Worm (Caenorhabditis elegans): Measurements from ENCODE around the gene aexr-2.
A peak's percentile ranks its signal among the peaks of the same experiment; 100 is the strongest.

The aexr-2 gene

ce11 chrX:6593178-6593786 lies 38.1 kb downstream of the aexr-2 start (continued):
- peak; percentile 57 for TF ChIP-seq T20F7.1 (GFP tag; optimal IDR thresholded peaks at IDR 0.05)
- peak; percentile 87; the same call in 1 of the 2 replicates for TF ChIP-seq F44E2.7 (GFP tag; IDR thresholded peaks at IDR 0.05)
- no peak; the same call in 1 of the 2 replicates for TF ChIP-seq dmd-8 (GFP tag; IDR thresholded peaks at IDR 0.05)
- TF ChIP-seq nhr-6 (tag; optimal IDR thresholded peaks at IDR 0.05) = peak; percentile 44
- 0 out of 2 replicates have a peak, but pooled peaks have one; percentile 55 for TF ChIP-seq ceh-44 (GFP tag; IDR thresholded peaks at IDR 0.05)
- TF ChIP-seq dmd-9 (GFP tag; IDR thresholded peaks at IDR 0.05) = peak; percentile 82
- peak; percentile 90 for TF ChIP-seq tra-1 (GFP tag; IDR thresholded peaks at IDR 0.05)
- peak; percentile 79 for TF ChIP-seq ceh-20 (GFP tag; IDR thresholded peaks at IDR 0.05)
- no peak; the same call in 1 of the 2 replicates for TF ChIP-seq Y48G9A.11 (GFP tag; IDR thresholded peaks at IDR 0.05)
- TF ChIP-seq aly-2 (tag; optimal IDR thresholded peaks at IDR 0.05) = no peak
- no peak for TF ChIP-seq lin-15B (tag; optimal IDR thresholded peaks at IDR 0.05)
- TF ChIP-seq ztf-11 (tag; optimal IDR thresholded peaks at IDR 0.05) = no peak
- no peak for TF ChIP-seq pqm-1 (tag; optimal IDR thresholded peaks at IDR 0.05)
- TF ChIP-seq fkh-10 (GFP tag; optimal IDR thresholded peaks at IDR 0.05) = no peak
- peak; percentile 96 for TF ChIP-seq arid-1 (GFP tag; conservative IDR thresholded peaks at IDR 0.05)
- no peak for TF ChIP-seq ama-1 (optimal IDR thresholded peaks at IDR 0.05)
- peak; percentile 21 for TF ChIP-seq R02D3.7 (tag; optimal IDR thresholded peaks at IDR 0.05)
- TF ChIP-seq sdz-12 (GFP tag; optimal IDR thresholded peaks at IDR 0.05) = peak; percentile 46
- TF ChIP-seq set-16 (GFP tag; IDR thresholded peaks at IDR 0.05) = no peak
- TF ChIP-seq ceh-32 (tag; optimal IDR thresholded peaks at IDR 0.05; ENCODE audit: poor library complexity) = no peak
- peak; percentile 76; the same call in 1 of the 2 replicates for TF ChIP-seq dmd-6 (GFP tag; IDR thresholded peaks at IDR 0.05)
- peak; percentile 55 for TF ChIP-seq mxl-3 (GFP tag; optimal IDR thresholded peaks at IDR 0.05)
- TF ChIP-seq ces-1 (GFP tag; optimal IDR thresholded peaks at IDR 0.05) = peak; percentile 30

DNA sequence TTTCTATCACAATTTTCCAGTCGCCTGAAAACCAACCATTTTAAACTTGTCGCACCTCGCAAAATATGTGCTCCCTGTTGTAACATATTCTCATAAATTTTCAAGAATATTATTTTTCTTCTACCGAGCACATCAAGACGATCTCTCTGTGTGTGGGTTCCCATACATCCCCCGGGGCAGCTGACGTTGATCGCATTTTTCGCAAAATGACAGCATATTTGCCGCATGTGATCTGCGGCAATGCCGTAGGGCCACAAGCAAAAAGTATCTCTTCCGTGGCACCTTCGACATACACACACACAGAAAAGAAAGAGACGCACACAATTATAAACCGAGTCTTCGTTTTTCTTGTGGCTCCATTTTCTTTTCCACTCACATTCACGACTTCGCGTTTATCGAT lies 39.7 kb downstream of the aexr-2 start:
- TF ChIP-seq dmd-6 (GFP tag; IDR thresholded peaks at IDR 0.05) (no peak), mxl-3 (GFP tag; optimal IDR thresholded peaks at IDR 0.05) (no peak), F49E8.2 (tag; optimal IDR thresholded peaks at IDR 0.05; ENCODE audit: borderline replicate concordance) (no peak), aly-2 (tag; optimal IDR thresholded peaks at IDR 0.05) (no peak), hlh-30 (tag; optimal IDR thresholded peaks at IDR 0.05; ENCODE audit: insufficient read depth) (peak; percentile 29), nhr-11 (tag; optimal IDR thresholded peaks at IDR 0.05) (peak; percentile 51), pha-4 (GFP tag; IDR thresholded peaks at IDR 0.05) (no peak), pha-4 (tag; optimal IDR thresholded peaks at IDR 0.05) (no peak), aha-1 (tag) (peak; percentile 95), dmd-8 (GFP tag; IDR thresholded peaks at IDR 0.05) (no peak), lim-7 (GFP tag; IDR thresholded peaks at IDR 0.05) (no peak), daf-16 (GFP tag; optimal IDR thresholded peaks at IDR 0.05) (peak in 1 of 2 experiments; percentile 63), daf-16 (tag; optimal IDR thresholded peaks at IDR 0.05) (no peak), egl-27 (tag; optimal IDR thresholded peaks at IDR 0.05) (no peak), spr-3 (GFP tag; optimal IDR thresholded peaks at IDR 0.05) (no peak)

DNA sequence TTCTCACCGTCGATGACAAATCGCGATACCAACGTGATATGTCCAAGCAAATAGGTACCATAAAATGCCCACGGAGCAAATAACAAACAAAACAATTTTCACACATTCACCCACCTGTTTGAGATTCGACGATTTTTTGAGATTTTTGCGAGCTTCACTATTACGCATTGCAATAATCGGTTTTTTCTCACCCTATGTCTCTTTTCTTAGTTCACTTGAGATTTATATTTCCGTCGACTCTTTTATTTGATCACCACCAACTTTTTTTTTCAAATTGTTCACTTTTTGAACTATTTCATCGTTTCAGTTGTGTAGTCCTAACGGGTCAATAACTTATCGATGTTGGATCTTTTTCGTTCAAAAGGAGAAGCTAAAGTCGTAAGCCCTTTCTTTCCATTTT lies 42.8 kb downstream of the aexr-2 start, which contains the start of gene fbxl-4:
Gene fbxl-4, plus strand, starts transcription at position 301 of the 400 bp plus-strand sequence.
- no peak for TF ChIP-seq nhr-41 (GFP tag; IDR thresholded peaks at IDR 0.05)
- TF ChIP-seq skn-1 (tag; optimal IDR thresholded peaks at IDR 0.05) = no peak
- TF ChIP-seq attf-4 (tag; optimal IDR thresholded peaks at IDR 0.05) = no peak
- no peak for TF ChIP-seq T26A8.4 (GFP tag; IDR thresholded peaks at IDR 0.05)
- TF ChIP-seq nhr-102 (tag; optimal IDR thresholded peaks at IDR 0.05) = no peak
- TF ChIP-seq daf-8 (GFP tag; IDR thresholded peaks at IDR 0.05) = no peak
- no peak for TF ChIP-seq daf-12 (tag; optimal IDR thresholded peaks at IDR 0.05)
- no peak for TF ChIP-seq hif-1 (tag; optimal IDR thresholded peaks at IDR 0.05)
- no peak for TF ChIP-seq nhr-237 (tag; optimal IDR thresholded peaks at IDR 0.05)
- TF ChIP-seq zfp-3 (GFP tag; conservative IDR thresholded peaks at IDR 0.05) = no peak
- TF ChIP-seq D1046.2 (GFP tag; IDR thresholded peaks at IDR 0.05) = no peak
- TF ChIP-seq mxl-2 (GFP tag; conservative IDR thresholded peaks at IDR 0.05) = no peak
- TF ChIP-seq gei-8 (GFP tag; optimal IDR thresholded peaks at IDR 0.05) = no peak
- TF ChIP-seq zip-11 (GFP tag; IDR thresholded peaks at IDR 0.05) = no peak
- no peak for TF ChIP-seq F10B5.3 (tag; optimal IDR thresholded peaks at IDR 0.05)
- no peak for TF ChIP-seq hlh-30 (tag; optimal IDR thresholded peaks at IDR 0.05; ENCODE audit: insufficient read depth)
- no peak for TF ChIP-seq lin-29 (GFP tag; IDR thresholded peaks at IDR 0.05)
- TF ChIP-seq nhr-76 (tag; optimal IDR thresholded peaks at IDR 0.05) = no peak
